Worm (Caenorhabditis elegans) whole organism, early embryonic: Measurements from ENCODE around the gene daf-15.

Source experiments
- F13C5.2 ChIP-seq: sonication (generic microtip); optimal IDR thresholded peaks from 2 replicates; lab custom pipeline; 2017; ENCODE audit warnings: mild to moderate bottlenecking, missing genetic modification characterization, inconsistent platforms, missing compliant biosample characterization
- aly-1 ChIP-seq: sonication (generic microtip); optimal IDR thresholded peaks from 2 replicates; lab custom pipeline; 2016; ENCODE audit warnings: missing genetic modification characterization, missing compliant biosample characterization
- ama-1 ChIP-seq: fragments of 150-350 bp; optimal IDR thresholded peaks from 2 replicates; lab custom pipeline; 2014
- ceh-36 ChIP-seq: sonication (generic microtip); optimal IDR thresholded peaks from 2 replicates; lab custom pipeline; 2016; ENCODE audit warnings: missing genetic modification characterization, inconsistent platforms, missing compliant biosample characterization
- tbx-37 ChIP-seq: fragments of 200-800 bp; sonication (Bioruptor generic); conservative IDR thresholded peaks from 2 replicates; pipeline ENCODE4 v1.3.6; 2022; ENCODE audit warnings: missing genetic modification reagents, missing genetic modification characterization, missing compliant biosample characterization
- tra-4 ChIP-seq: sonication (generic microtip); optimal IDR thresholded peaks from 2 replicates; lab custom pipeline; 2017; ENCODE audit warnings: missing genetic modification characterization, missing compliant biosample characterization

DNA sequence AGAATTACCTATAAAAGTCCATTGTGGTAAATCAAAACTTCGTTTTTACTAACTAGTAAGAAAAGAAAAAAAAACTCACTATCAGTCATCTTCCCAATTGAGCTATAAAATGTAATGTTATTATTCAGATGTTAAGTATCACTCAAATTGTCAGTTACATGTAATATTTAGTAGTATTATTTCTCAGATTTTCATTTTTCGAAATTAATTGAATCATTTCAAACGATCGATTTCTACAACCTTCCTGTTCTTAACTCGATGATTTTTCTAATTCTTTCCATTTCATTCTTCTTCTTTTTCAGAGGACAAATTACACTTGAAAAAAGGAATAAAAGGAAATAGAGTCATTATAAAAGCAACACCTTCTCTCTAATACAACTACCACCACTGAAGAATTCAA is 42.0 kb downstream of the daf-15 start, which contains the start of gene F59B8.1:
- TF ChIP-seq ama-1 (lab: Kevin White, UChicago) (no peak), ceh-36 (tag; lab: Kevin White, UChicago) (no peak), aly-1 (tag; lab: Kevin White, UChicago) (no peak), tbx-37 (GFP tag; lab: Robert Waterston, UW) (no peak), F13C5.2 (tag; lab: Kevin White, UChicago) (no peak), tra-4 (no peak)
